Fruit fly (Drosophila melanogaster) S2 (cell line): ENCODE measurements around the gene yellow-g2.

Source experiments
- CG8478 ChIP-seq: fragments of >200 bp; optimal IDR thresholded peaks from 2 replicates; lab custom pipeline; 2018
- CTCF ChIP-seq, 2 experiments: fragments of >200 bp; optimal IDR thresholded peaks; 2 replicates each; lab custom pipeline; 2018

yellow-g2 gene

DNA sequence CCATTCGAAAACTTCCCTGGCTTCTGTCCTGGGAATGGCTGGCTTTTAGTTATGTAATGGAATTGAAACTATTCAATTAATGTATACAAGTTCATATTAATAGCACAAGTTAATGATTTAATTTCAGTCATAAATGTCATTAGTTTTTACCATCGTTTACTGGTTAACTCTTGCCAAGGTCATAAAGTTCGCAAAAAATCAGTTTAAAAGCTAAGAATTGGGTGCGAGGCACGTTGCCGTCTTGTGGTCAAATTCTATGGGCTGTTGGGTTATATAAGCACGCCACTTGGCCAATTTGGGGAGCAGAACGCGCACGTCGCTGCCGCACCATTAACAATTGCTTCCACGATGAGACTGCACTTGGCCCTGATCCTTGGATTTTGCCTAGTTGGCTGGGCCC lies at the start of gene yellow-g2:
Gene yellow-g2, plus strand, starts transcription at position 301 of the 400 bp plus-strand sequence.
- TF ChIP-seq CG8478 (lab: Kevin White, UChicago) (no peak), CTCF (optimal IDR thresholded peaks at IDR 0.05; lab: Kevin White, UChicago) (no peak)

DNA sequence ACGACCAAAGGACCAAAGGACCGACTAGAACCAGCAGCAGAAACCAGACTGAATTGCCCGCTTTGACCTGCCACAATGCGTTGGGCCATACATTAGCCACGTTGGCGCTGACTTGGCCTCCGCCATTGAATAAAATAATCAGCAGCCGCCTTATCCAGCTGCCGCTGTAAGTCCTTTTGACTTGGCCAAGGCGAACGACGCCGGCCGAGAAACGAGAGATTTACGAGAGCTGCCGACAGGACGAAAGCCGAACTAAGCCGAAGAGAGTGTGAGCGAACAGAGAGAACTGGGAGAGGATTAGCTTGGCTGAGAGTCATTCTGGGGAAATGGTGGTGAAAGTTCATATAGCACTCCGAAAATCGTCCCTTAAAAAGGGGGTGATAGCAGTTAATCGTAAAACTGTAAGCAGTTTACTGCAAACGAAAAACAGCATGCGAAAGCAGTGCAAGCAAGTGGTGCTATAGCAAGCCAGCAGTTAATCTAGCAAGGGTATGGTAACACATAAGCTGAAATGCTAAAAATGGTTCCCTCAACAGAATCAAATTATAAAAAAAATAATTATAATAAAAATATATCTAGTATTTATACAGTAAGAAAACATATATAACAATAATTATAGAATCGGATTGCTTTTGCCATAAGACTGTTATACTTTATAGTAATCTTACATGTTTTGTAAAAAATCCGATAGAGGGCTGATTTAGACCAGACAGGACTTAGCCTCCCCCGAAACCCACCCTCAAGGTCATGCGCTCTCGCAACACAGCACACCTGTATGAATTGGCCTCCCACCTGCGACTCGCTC lies 47.8 kb upstream of the yellow-g2 start:
- TF ChIP-seq CG8478 (lab: Kevin White, UChicago) = no peak
- peak; percentile 40 to 61 for TF ChIP-seq CTCF (optimal IDR thresholded peaks at IDR 0.05; lab: Kevin White, UChicago)

DNA sequence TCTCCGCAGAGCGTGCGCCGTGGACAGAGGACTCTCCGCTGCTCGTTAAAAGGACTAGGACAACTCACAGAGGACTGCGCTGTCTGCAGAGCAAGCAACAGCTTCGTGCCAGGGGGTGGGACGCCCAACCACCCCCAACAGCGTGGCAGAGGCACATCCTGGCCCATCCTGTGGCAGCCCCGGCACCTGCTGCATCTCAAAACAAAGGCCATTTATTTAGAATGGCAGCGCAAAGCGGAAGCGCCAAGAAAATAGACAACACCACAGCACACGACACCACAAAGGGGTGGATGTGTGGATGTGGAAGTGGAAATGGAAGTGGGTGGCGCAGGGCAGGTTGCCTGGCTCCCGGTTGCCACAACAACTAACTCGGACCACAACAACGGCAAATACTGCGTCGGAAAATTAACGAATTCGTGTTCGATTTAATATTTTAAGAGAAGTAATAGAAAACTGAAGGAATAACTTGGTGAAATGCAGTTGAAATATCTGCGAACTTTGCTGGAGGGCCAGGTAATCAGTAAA lies 47.1 kb upstream of the yellow-g2 start, which contains the start of gene Oseg2:
Gene Oseg2, plus strand, starts transcription at position 475 of the 525 bp plus-strand sequence.
- TF ChIP-seq CG8478 (lab: Kevin White, UChicago) = no peak
- TF ChIP-seq CTCF (optimal IDR thresholded peaks at IDR 0.05; lab: Kevin White, UChicago) = peak in 1 of 2 experiments; percentile 47

dm6 chr3L:2237034-2237433 lies 39.3 kb upstream of the yellow-g2 start, which contains the start of gene CG9018:
TSS of gene CG9018 (minus strand) at chr3L:2237076.
- peak; percentile 91 for TF ChIP-seq CTCF (optimal IDR thresholded peaks at IDR 0.05; lab: Kevin White, UChicago)
- TF ChIP-seq CG8478 (lab: Kevin White, UChicago) = no peak

DNA sequence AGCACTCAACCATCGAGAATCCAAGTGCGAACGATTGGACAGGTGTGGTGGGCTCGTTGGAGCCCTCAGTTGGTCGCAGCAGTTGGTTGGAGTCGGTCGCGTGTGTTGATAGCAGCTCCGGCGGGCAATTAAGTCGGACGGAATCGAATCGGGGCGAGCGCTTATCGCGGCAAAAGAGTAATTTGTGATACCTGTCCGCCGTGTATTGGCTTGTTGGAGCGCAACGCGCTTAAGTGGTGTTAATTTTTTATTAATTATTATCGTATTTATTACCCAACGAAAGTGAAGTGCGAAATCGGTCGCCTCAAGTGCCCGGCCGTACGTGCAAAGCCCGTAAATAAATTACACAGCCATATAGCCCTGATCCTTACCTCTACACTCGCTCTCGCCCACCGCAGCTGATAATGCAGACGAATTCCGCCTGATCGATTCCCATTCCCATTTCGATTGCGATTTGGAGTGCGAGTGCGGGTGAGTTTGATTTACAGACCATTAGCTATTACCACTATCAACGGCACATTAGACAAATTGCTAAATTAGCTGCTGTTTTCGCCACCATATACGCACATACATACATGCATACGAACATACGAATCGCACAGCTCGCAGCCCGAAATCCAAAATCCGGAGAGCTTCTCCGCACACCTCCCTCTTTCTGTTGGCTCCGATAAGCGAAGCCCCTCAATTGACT lies 38.7 kb upstream of the yellow-g2 start, which contains the start of gene ACXD:
Gene ACXD, plus strand, starts transcription at position 66 of the 691 bp plus-strand sequence.
- TF ChIP-seq CG8478 (lab: Kevin White, UChicago) (no peak), CTCF (optimal IDR thresholded peaks at IDR 0.05; lab: Kevin White, UChicago) (no peak)

- TF ChIP-seq CG8478 (lab: Kevin White, UChicago) = no peak
- peak; percentile 44 to 54 for TF ChIP-seq CTCF (optimal IDR thresholded peaks at IDR 0.05; lab: Kevin White, UChicago)
Measured at dm6 chr3L:2243846-2244528, 32.4 kb upstream of the yellow-g2 start, which contains the start of gene CG32301. TSS of gene CG32301 (plus strand) at chr3L:2244478.

DNA sequence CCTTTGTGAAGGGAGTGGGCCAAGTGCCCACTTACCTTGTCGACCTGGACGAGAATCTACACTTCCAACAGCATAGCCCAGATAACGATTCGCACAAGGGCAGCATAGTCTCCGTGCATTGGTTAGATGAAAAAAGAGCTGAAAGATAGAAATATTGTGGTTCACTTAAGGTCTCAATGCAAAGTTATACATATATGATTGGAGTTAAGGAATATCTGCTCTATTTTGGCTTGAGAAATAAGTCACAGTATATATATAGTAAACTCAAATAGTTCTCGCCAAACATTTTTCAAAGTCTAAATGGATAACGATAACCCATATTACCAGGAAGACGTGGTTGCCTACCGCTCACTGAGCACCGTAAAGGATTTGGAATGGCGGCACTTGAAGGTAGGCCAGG lies 28.0 kb upstream of the yellow-g2 start, which contains the start of gene CG32305:
Gene CG32305, plus strand, starts transcription at position 301 of the 400 bp plus-strand sequence.
- TF ChIP-seq CTCF (optimal IDR thresholded peaks at IDR 0.05; lab: Kevin White, UChicago) (no peak), CG8478 (lab: Kevin White, UChicago) (no peak)

DNA sequence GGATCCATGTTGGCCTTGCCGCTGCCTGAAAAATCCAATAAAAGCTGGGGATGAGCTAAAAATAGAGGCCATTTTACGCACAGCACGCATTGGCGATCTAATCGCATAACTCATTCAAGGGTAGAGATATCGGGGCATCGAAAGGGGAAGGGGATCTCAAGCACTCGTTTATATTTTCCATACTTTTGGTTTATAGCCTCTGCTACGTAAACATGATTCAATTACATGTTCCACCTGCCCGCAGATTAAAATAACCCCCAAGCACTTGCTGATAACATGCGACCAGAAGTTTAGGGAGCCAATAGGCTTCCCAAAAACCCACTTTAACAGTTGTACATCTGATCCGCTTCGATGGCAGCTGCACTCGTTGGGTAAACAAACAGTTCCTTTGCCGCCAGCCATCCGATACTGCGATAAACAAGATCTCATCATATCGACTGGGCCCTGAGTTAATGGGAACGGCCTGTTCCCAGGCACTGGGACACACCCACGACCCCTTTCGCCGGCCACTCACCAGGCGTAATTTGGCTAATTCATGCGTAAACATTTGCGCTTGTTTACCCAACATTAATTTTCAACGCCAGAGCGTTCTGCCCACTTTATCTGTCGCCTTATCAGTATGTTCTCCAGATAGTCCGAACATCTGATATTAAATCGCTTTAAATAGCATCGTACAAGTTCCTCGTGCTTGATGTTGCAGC lies 22.2 kb upstream of the yellow-g2 start:
- TF ChIP-seq CG8478 (lab: Kevin White, UChicago) = no peak
- TF ChIP-seq CTCF (optimal IDR thresholded peaks at IDR 0.05; lab: Kevin White, UChicago) = no peak

DNA sequence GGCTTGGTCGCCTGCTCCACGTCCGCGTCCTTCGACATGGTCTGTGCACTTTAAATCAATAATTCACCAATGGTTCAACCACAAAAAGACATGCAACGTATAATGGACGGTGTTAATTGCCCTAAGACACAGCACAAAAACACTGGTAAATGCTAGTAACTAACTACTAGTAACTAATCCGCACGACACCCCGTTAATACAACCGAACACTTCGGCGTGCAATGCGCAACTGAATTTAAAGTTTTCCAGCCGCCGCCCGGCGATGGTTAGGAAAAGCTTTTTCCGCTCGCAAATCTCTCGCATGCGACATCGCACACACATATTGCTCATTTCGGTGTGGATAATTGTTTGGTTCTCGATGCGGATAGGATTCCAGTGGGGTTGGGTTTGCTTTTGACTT lies 20.6 kb upstream of the yellow-g2 start:
- TF ChIP-seq CG8478 (lab: Kevin White, UChicago) (no peak), CTCF (optimal IDR thresholded peaks at IDR 0.05; lab: Kevin White, UChicago) (no peak)

DNA sequence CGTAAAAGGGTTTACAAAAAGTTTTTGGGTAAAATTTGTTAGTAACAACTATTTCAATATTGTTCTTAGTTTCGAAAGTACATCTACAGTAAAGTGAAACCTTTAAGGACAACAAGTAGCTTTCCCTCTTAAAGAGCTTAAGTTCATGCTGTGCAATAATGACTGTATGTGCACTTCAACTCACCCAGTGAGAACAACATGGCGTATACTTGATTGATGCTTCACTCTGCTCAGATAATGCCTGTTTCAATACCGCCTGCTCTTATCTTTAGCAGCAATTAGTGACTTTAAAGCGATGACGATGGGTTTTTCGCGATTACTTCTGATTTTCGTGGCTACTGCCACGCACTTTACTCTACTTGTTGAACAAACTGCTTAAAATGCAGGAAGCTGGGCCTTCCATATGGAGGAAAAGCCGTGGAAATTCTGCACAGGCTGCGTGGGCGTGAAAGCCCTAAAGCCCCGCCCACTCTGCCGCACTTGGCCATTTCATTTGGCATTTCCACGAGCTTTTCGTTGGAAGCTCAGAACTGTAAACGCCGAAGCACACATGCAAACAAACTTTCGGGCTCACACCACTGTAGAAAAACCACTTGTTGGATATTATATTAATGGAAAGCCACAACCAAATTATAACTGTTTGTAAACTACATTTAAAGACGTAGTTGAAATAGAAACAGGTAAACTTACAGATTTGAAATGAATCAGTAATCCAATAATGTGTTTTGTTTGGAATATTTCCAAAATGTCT lies 19.8 kb upstream of the yellow-g2 start:
- TF ChIP-seq CG8478 (lab: Kevin White, UChicago) (no peak), CTCF (optimal IDR thresholded peaks at IDR 0.05; lab: Kevin White, UChicago) (no peak)

- TF ChIP-seq CG8478 (lab: Kevin White, UChicago) (no peak), CTCF (optimal IDR thresholded peaks at IDR 0.05; lab: Kevin White, UChicago) (no peak)
Measured at dm6 chr3L:2257412-2257862, 18.9 kb upstream of the yellow-g2 start, which contains the start of the genes CG1275 and Elp5. TSS of gene CG1275 (minus strand) at chr3L:2257423. TSS of gene Elp5 (plus strand) at chr3L:2257456.

DNA sequence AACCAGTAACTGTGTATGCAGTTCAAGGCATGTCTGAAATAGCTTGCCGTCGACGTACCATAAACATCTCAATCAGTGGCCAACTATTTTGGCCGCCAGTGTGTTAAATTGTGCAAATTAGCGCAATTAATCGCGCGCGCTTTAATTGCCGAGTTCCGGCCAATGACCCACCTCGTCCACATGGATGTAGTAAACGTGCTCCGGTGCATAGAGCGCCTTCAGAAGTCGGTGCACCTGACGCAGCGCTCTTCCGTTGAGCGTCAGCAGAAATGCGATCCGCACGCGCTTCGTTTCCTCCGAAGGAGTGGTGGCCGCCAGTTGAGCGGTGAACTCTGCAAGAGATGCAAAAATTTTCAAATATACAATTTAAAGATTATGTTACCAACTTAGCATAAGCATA lies 15.1 kb upstream of the yellow-g2 start:
- TF ChIP-seq CG8478 (lab: Kevin White, UChicago) (no peak), CTCF (optimal IDR thresholded peaks at IDR 0.05; lab: Kevin White, UChicago) (no peak)

DNA sequence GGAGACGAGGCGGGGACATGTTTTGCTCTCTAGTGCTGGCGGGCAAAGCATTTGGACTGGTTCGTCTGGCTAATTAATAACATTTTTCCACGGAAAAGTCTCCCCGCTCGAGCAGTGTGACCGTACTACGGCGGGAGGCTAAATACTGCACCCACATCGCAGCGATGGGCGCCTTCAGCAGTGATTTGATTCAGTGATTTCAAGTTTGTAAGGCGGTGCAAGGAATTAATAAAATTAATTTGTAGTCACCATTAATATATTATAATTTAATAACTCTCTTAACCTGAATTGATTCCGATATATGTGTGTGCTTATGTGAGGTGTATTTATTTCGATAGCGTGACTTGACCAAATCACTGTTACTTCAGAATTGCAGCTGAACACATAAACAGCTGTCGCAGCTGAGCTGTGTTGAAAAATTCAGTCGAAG lies 13.8 kb upstream of the yellow-g2 start, which contains the start of the genes oxt and CG13807:
Gene oxt, minus strand, starts transcription at position 150 of the 430 bp plus-strand sequence.
Gene CG13807, plus strand, starts transcription at position 405 of the 430 bp plus-strand sequence.
- TF ChIP-seq CG8478 (lab: Kevin White, UChicago) (no peak), CTCF (optimal IDR thresholded peaks at IDR 0.05; lab: Kevin White, UChicago) (no peak)
